Fruit fly (Drosophila melanogaster) whole organism, embryonic: ENCODE results near the gene Cdk5alpha.

ENCODE experiments used
- B-H1 ChIP-seq: fragments of 200-800 bp; sonication (Bioruptor generic); IDR thresholded peaks from 3 replicates; pipeline ENCODE4 v1.3.6; 2022; ENCODE audit warnings: missing biosample characterization, missing genetic modification characterization
- CG10462 ChIP-seq: fragments of 200-800 bp; sonication (Bioruptor generic); optimal IDR thresholded peaks from 2 replicates; lab custom pipeline; 2016; ENCODE audit warnings: missing biosample characterization, missing genetic modification characterization
- CG10565 ChIP-seq: fragments of 200-800 bp; sonication (Bioruptor generic); optimal IDR thresholded peaks from 3 replicates; lab custom pipeline; 2016; ENCODE audit warnings: missing biosample characterization, mild to moderate bottlenecking, missing genetic modification characterization
- CG1603 ChIP-seq: fragments of 200-800 bp; sonication (Bioruptor generic); optimal IDR thresholded peaks from 2 replicates; lab custom pipeline; 2019; ENCODE audit warnings: missing biosample characterization, mild to moderate bottlenecking, missing genetic modification characterization, moderate library complexity
- CG2116 ChIP-seq: fragments of 200-800 bp; sonication (Bioruptor generic); optimal IDR thresholded peaks from 3 replicates; lab custom pipeline; 2018; ENCODE audit warnings: missing biosample characterization, mild to moderate bottlenecking, missing genetic modification characterization
- CG30020 ChIP-seq: fragments of 200-800 bp; optimal IDR thresholded peaks from 2 replicates; lab custom pipeline; 2019; ENCODE audit warnings: missing biosample characterization, mild to moderate bottlenecking, missing genetic modification characterization, moderate library complexity
- CG3163 ChIP-seq: fragments of 200-800 bp; sonication (Bioruptor generic); optimal IDR thresholded peaks from 3 replicates; lab custom pipeline; 2016; ENCODE audit warnings: missing biosample characterization, missing genetic modification characterization
- CG34422 ChIP-seq: fragments of 200-800 bp; sonication (Bioruptor generic); IDR thresholded peaks from 3 replicates; pipeline ENCODE4 v1.3.6; 2022; ENCODE audit warnings: missing biosample characterization, missing genetic modification characterization
- CG4617 ChIP-seq: fragments of 200-800 bp; sonication (Bioruptor generic); optimal IDR thresholded peaks from 3 replicates; lab custom pipeline; 2016; ENCODE audit warnings: missing biosample characterization, missing genetic modification characterization, borderline replicate concordance
- CG5180 ChIP-seq: fragments of 200-800 bp; sonication (Bioruptor generic); optimal IDR thresholded peaks from 3 replicates; lab custom pipeline; 2017; ENCODE audit warnings: missing biosample characterization, missing genetic modification characterization, mild to moderate bottlenecking, moderate library complexity, missing genetic modification reagents
- CG7963 ChIP-seq: fragments of 200-800 bp; sonication (Bioruptor generic); IDR thresholded peaks from 3 replicates; pipeline ENCODE4 v1.3.6; 2022; ENCODE audit warnings: missing biosample characterization, missing genetic modification characterization; ENCODE audit not compliant: partially characterized antibody
- CG9437 ChIP-seq: fragments of 200-800 bp; sonication (Bioruptor generic); optimal IDR thresholded peaks from 2 replicates; lab custom pipeline; 2018; ENCODE audit warnings: missing biosample characterization, mild to moderate bottlenecking, missing genetic modification characterization
- Dll ChIP-seq: fragments of 200-800 bp; sonication (Bioruptor generic); IDR thresholded peaks from 4 replicates; pipeline ENCODE4 v1.3.6; 2022; ENCODE audit warnings: missing biosample characterization, missing genetic modification characterization; ENCODE audit not compliant: partially characterized antibody
- HmgZ ChIP-seq: fragments of 200-800 bp; sonication (Bioruptor generic); optimal IDR thresholded peaks from 2 replicates; lab custom pipeline; 2018; ENCODE audit warnings: missing biosample characterization, mild to moderate bottlenecking, missing genetic modification characterization
- MBD-R2 ChIP-seq: fragments of 200-800 bp; sonication (Bioruptor generic); IDR thresholded peaks from 2 replicates; pipeline ENCODE4 v1.3.6; 2022; ENCODE audit warnings: missing biosample characterization, missing genetic modification characterization
- MESR4 ChIP-seq: fragments of 200-800 bp; sonication (Bioruptor generic); optimal IDR thresholded peaks from 2 replicates; lab custom pipeline; 2018; ENCODE audit warnings: missing biosample characterization, mild to moderate bottlenecking, missing genetic modification characterization, moderate library complexity
- Nf-YB ChIP-seq: fragments of 200-800 bp; sonication (Bioruptor generic); optimal IDR thresholded peaks from 3 replicates; lab custom pipeline; 2019; ENCODE audit warnings: missing biosample characterization, mild to moderate bottlenecking, missing genetic modification characterization, moderate library complexity
- Pdp1 ChIP-seq, 2 experiments: fragments of 200-800 bp; sonication (Bioruptor generic); optimal IDR thresholded peaks; 3 replicates each; lab custom pipeline; 2016; ENCODE audit warnings: missing biosample characterization in 2 of 2, missing genetic modification characterization in 2 of 2, mild to moderate bottlenecking in 1 of 2, moderate library complexity in 1 of 2
- YL-1 ChIP-seq: fragments of 200-800 bp; sonication (Bioruptor generic); optimal IDR thresholded peaks from 3 replicates; lab custom pipeline; 2017; ENCODE audit warnings: missing biosample characterization, mild to moderate bottlenecking, missing genetic modification characterization
- ara ChIP-seq: fragments of 200-800 bp; sonication (Bioruptor generic); IDR thresholded peaks from 2 replicates; pipeline ENCODE4 v1.3.6; 2022; ENCODE audit warnings: missing biosample characterization, missing genetic modification characterization
- ato ChIP-seq: fragments of 200-800 bp; sonication (Bioruptor generic); IDR thresholded peaks from 2 replicates; pipeline ENCODE4 v1.3.6; 2022; ENCODE audit warnings: missing biosample characterization, missing genetic modification characterization; ENCODE audit not compliant: partially characterized antibody
- bigmax ChIP-seq: fragments of 200-800 bp; sonication (Bioruptor generic); optimal IDR thresholded peaks from 2 replicates; lab custom pipeline; 2018; ENCODE audit warnings: missing biosample characterization, mild to moderate bottlenecking, missing genetic modification characterization
- bowl ChIP-seq: fragments of 200-800 bp; sonication (Bioruptor generic); IDR thresholded peaks from 2 replicates; pipeline ENCODE4 v1.3.6; 2022; ENCODE audit warnings: missing biosample characterization, missing genetic modification characterization
- cg ChIP-seq: fragments of 200-800 bp; sonication (Bioruptor generic); optimal IDR thresholded peaks from 3 replicates; lab custom pipeline; 2019; ENCODE audit warnings: missing biosample characterization, mild to moderate bottlenecking, missing genetic modification characterization, moderate library complexity
- crc ChIP-seq: fragments of 200-800 bp; sonication (Bioruptor generic); optimal IDR thresholded peaks from 2 replicates; lab custom pipeline; 2016; ENCODE audit warnings: missing biosample characterization, missing genetic modification characterization
- crp ChIP-seq, 2 experiments: fragments of 200-800 bp; sonication (Bioruptor generic); optimal IDR thresholded peaks; 2 replicates in 1 of 2; 3 replicates in 1 of 2; lab custom pipeline; 2017; ENCODE audit warnings: missing biosample characterization in 2 of 2, missing genetic modification characterization in 2 of 2, mild to moderate bottlenecking in 1 of 2, moderate library complexity in 1 of 2
- dm ChIP-seq: fragments of 200-800 bp; sonication (Bioruptor generic); optimal IDR thresholded peaks from 3 replicates; lab custom pipeline; 2016; ENCODE audit warnings: missing biosample characterization, missing genetic modification characterization
- eve ChIP-seq, 2 experiments: fragments of >200 bp; optimal IDR thresholded peaks; 2 replicates each; lab custom pipeline; 2017; ENCODE audit warnings: missing biosample characterization in 2 of 2, missing genetic modification characterization in 2 of 2
- gfzf ChIP-seq: fragments of 200-800 bp; sonication (Bioruptor generic); optimal IDR thresholded peaks from 2 replicates; lab custom pipeline; 2016; ENCODE audit warnings: missing biosample characterization, mild to moderate bottlenecking, missing genetic modification characterization, moderate library complexity
- gsb ChIP-seq: fragments of 200-800 bp; sonication (Bioruptor generic); IDR thresholded peaks from 2 replicates; pipeline ENCODE4 v1.3.6; 2022; ENCODE audit warnings: missing biosample characterization, missing genetic modification characterization
- hbn ChIP-seq: fragments of 200-800 bp; sonication (Bioruptor generic); IDR thresholded peaks from 2 replicates; pipeline ENCODE4 v1.3.6; 2022; ENCODE audit warnings: missing biosample characterization, missing genetic modification characterization; ENCODE audit not compliant: partially characterized antibody
- nerfin-1 ChIP-seq: fragments of 200-800 bp; sonication (Bioruptor generic); optimal IDR thresholded peaks from 3 replicates; lab custom pipeline; 2019; ENCODE audit warnings: missing biosample characterization, mild to moderate bottlenecking, missing genetic modification characterization, moderate library complexity
- pfk ChIP-seq: fragments of 200-800 bp; sonication (Bioruptor generic); optimal IDR thresholded peaks from 2 replicates; lab custom pipeline; 2018; ENCODE audit warnings: missing biosample characterization, mild to moderate bottlenecking, missing genetic modification characterization, moderate library complexity
- prd ChIP-seq, 3 experiments: fragments of >200 bp in 2 of 3; fragments of 200-800 bp in 1 of 3; sonication (Bioruptor generic) in 1 of 3; optimal IDR thresholded peaks in 2 of 3; IDR thresholded peaks in 1 of 3; 2 replicates in 2 of 3; 3 replicates in 1 of 3; pipeline versions ENCODE4 v1.3.6 to Lab custom; 2017 to 2022; ENCODE audit warnings: missing biosample characterization in 1 of 3, missing genetic modification characterization in 1 of 3
- pros ChIP-seq: fragments of 200-800 bp; sonication (Bioruptor generic); optimal IDR thresholded peaks from 3 replicates; lab custom pipeline; 2019; ENCODE audit warnings: missing biosample characterization, mild to moderate bottlenecking, missing genetic modification characterization, moderate library complexity
- pzg ChIP-seq: fragments of 200-800 bp; sonication (Bioruptor generic); optimal IDR thresholded peaks from 3 replicates; lab custom pipeline; 2018; ENCODE audit warnings: missing biosample characterization, mild to moderate bottlenecking, missing genetic modification characterization, moderate library complexity
- row ChIP-seq: fragments of 200-800 bp; sonication (Bioruptor generic); IDR thresholded peaks from 3 replicates; pipeline ENCODE4 v1.3.6; 2022; ENCODE audit warnings: missing biosample characterization, missing genetic modification characterization
- sna ChIP-seq: fragments of 200-800 bp; sonication (Bioruptor generic); IDR thresholded peaks from 2 replicates; pipeline ENCODE4 v1.3.6; 2022; ENCODE audit warnings: missing biosample characterization, missing genetic modification characterization; ENCODE audit not compliant: partially characterized antibody
- stwl ChIP-seq: fragments of 200-800 bp; sonication (Bioruptor generic); optimal IDR thresholded peaks from 3 replicates; lab custom pipeline; 2018; ENCODE audit warnings: missing biosample characterization, mild to moderate bottlenecking, missing genetic modification characterization, moderate library complexity
- tll ChIP-seq, 2 experiments: fragments of 200-800 bp in 1 of 2; fragments of >200 bp in 1 of 2; sonication (Bioruptor generic) in 1 of 2; optimal IDR thresholded peaks; 2 replicates each; lab custom pipeline; 2017 to 2019; ENCODE audit warnings: missing biosample characterization in 2 of 2, missing genetic modification characterization in 2 of 2, mild to moderate bottlenecking in 1 of 2, moderate library complexity in 1 of 2
- trh ChIP-seq: fragments of 200-800 bp; sonication (Bioruptor generic); optimal IDR thresholded peaks from 2 replicates; lab custom pipeline; 2016; ENCODE audit warnings: missing biosample characterization, missing genetic modification characterization
- wek ChIP-seq: fragments of 200-800 bp; sonication (Bioruptor generic); optimal IDR thresholded peaks from 3 replicates; lab custom pipeline; 2018; ENCODE audit warnings: missing biosample characterization, mild to moderate bottlenecking, missing genetic modification characterization, moderate library complexity

The Cdk5alpha gene

dm6 chr2L:10276436-10276835, 34.3 kb downstream of the Cdk5alpha start (continued):
- TF ChIP-seq Pdp1 (GFP tag; optimal IDR thresholded peaks at IDR 0.05; lab: Kevin White, UChicago), result peak in 1 of 2 experiments; percentile 60
- TF ChIP-seq ara (GFP tag; lab: Robert Waterston, UW), result 0 out of 2 replicates have a peak, but pooled peaks have one; percentile 30
- TF ChIP-seq sna, result no peak
- TF ChIP-seq nerfin-1, result peak; percentile 42
- no peak for TF ChIP-seq gsb (GFP tag; lab: Robert Waterston, UW)
- TF ChIP-seq, all 482 proteins: peak for 54

- TF ChIP-seq ato (no peak), prd (optimal IDR thresholded peaks at IDR 0.05; lab: Kevin White, UChicago) (no peak), prd (GFP tag; IDR thresholded peaks at IDR 0.05; lab: Robert Waterston, UW) (no peak), Nf-YB (GFP tag; lab: Kevin White, UChicago) (no peak), tll (GFP tag; optimal IDR thresholded peaks at IDR 0.05; lab: Kevin White, UChicago) (no peak), pros (GFP tag; lab: Kevin White, UChicago) (no peak), trh (GFP tag; lab: Kevin White, UChicago) (no peak), bowl (no peak), B-H1 (GFP tag; lab: Robert Waterston, UW) (no peak), CG3163 (no peak)
Observed at dm6 chr2L:10272224-10272623, 38.5 kb downstream of the Cdk5alpha start, which contains the start of gene trk. Gene trk, minus strand, starts transcription at chr2L:10272324.

DNA sequence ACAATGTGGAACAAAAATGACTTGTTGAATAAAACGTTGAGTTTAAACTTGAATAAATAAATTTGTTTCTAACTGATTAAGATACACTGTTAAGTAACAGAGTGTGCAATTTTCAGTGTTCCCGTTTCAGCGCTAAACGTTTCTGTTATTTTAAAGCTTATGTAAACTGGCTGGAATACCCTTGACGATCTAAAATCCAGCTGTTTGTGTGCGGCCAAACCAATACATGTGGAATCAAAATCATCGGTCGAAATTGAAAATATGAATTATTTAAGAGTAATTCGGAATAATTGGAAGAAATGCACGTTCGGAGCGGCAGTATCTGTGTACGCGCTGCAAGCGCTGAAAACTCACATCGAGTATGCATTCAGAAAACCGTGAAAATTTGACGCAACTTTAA, 40.9 kb downstream of the Cdk5alpha start, which contains the start of gene Mulk:
Gene Mulk (plus strand): TSS at position 198 of the 400 bp plus-strand sequence.
- TF ChIP-seq CG2116 (GFP tag; lab: Kevin White, UChicago) (no peak), CG4617 (peak; percentile 5), cg (GFP tag; lab: Kevin White, UChicago) (peak; percentile 72), YL-1 (GFP tag; lab: Kevin White, UChicago) (peak; percentile 29), wek (GFP tag; lab: Kevin White, UChicago) (peak; percentile 98), bigmax (GFP tag; lab: Kevin White, UChicago) (no peak), eve (GFP tag; optimal IDR thresholded peaks at IDR 0.05; lab: Kevin White, UChicago) (peak in 1 of 2 experiments; percentile 40), CG30020 (tag; lab: Kevin White, UChicago) (peak; percentile 90), pfk (GFP tag; lab: Kevin White, UChicago) (peak; percentile 91), CG10462 (no peak), row (GFP tag; lab: Robert Waterston, UW) (peak; percentile 14; the same call in 1 of the 3 replicates), dm (peak; percentile 19), HmgZ (peak; percentile 10), sna (no peak), CG1603 (tag; lab: Kevin White, UChicago) (peak; percentile 95), Dll (GFP tag; lab: Robert Waterston, UW) (0 out of 4 replicates have a peak, but pooled peaks have one; percentile 29), CG34422 (GFP tag; lab: Robert Waterston, UW) (0 out of 3 replicates have a peak, but pooled peaks have one; percentile 11), hbn (GFP tag; lab: Robert Waterston, UW) (peak; percentile 36; the same call in 1 of the 2 replicates), MBD-R2 (GFP tag; lab: Robert Waterston, UW) (peak; percentile 76), Pdp1 (GFP tag; optimal IDR thresholded peaks at IDR 0.05; lab: Kevin White, UChicago) (peak in 1 of 2 experiments; percentile 81), MESR4 (GFP tag; lab: Kevin White, UChicago) (peak; percentile 23), CG5180 (GFP tag; lab: Kevin White, UChicago) (peak; percentile 40), gfzf (peak; percentile 9), CG7963 (no peak), stwl (tag; lab: Kevin White, UChicago) (peak; percentile 36), crp (GFP tag; optimal IDR thresholded peaks at IDR 0.05; lab: Kevin White, UChicago) (peak; percentile 0 to 84), crc (no peak), pzg (GFP tag; lab: Kevin White, UChicago) (peak; percentile 31), CG10565 (GFP tag; lab: Kevin White, UChicago) (no peak), CG9437 (GFP tag; lab: Kevin White, UChicago) (no peak)
